Worm (Caenorhabditis elegans): ENCODE data around the gene srg-62.

Gene srg-62

DNA sequence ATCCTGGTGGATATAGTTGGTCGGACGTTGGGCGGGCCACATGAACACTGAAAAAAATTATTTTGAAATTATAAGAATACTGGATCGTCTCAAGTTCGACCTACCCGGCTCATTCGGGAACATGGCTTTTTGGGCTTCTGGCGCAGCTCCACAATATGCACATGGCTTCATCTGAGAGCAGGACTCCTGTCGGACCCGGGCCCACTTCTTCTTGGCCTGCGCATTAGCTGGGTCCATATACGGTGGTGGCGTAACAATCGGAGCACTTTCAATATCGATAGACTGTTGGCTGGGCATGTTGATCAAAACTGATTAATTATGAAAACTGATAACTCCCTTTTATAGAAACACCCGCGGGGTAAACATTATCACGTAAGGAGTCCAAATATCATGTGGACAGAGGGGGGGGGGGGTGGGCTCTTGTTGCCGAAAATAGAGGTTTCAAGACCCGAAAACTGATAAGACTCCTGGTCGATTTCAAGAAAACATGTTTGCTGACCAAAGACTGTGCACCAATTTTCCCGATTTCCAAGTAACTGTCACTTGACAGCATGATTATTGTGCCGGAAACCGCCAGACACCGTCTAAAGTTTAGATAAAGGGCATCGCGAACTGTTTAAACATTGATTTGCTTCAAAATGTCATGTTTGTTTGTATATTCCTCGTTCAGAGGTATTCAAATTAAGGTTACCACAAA is 11.3 kb downstream of the srg-62 start, which contains the start of gene dod-3:
Gene dod-3, minus strand, starts transcription at position 315 of the 697 bp plus-strand sequence.
- TF ChIP-seq ztf-29 (GFP tag; IDR thresholded peaks at IDR 0.05) (no peak), ref-1 (GFP tag; conservative IDR thresholded peaks at IDR 0.05) (no peak), klf-2 (GFP tag; conservative IDR thresholded peaks at IDR 0.05) (no peak), cog-1 (tag; optimal IDR thresholded peaks at IDR 0.05) (no peak), ztf-23 (GFP tag; IDR thresholded peaks at IDR 0.05) (no peak), T22C8.4 (GFP tag; IDR thresholded peaks at IDR 0.05) (no peak), med-1 (GFP tag; optimal IDR thresholded peaks at IDR 0.05; ENCODE audit: insufficient read depth) (no peak), flt-1 (GFP tag; IDR thresholded peaks at IDR 0.05) (no peak), tab-1 (GFP tag; IDR thresholded peaks at IDR 0.05) (no peak)

DNA sequence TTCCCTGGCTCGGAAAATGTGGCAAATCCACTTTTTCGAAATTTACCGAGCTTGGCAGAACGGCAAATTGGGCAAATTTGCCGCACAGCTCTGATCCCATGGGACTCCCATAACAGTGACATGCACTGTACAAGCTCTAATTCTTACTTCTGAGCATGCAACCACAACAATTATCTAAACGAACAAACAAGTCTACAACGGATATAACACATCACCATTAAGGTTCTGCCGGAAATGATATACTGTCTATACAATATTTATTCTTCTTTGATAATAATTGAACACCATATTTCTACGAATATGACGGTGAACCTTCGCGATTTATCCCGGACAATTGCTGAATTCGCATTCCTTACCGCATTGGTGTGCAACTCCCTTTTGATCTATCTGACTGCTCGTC is 14.0 kb downstream of the srg-62 start, which contains the start of gene str-33:
Gene str-33, plus strand, starts transcription at position 301 of the 400 bp plus-strand sequence.
- TF ChIP-seq klf-2 (GFP tag; conservative IDR thresholded peaks at IDR 0.05) = no peak
- no peak for TF ChIP-seq ztf-29 (GFP tag; IDR thresholded peaks at IDR 0.05)
- no peak for TF ChIP-seq cog-1 (tag; optimal IDR thresholded peaks at IDR 0.05)
- TF ChIP-seq tab-1 (GFP tag; IDR thresholded peaks at IDR 0.05) = no peak
- TF ChIP-seq T22C8.4 (GFP tag; IDR thresholded peaks at IDR 0.05) = no peak
- TF ChIP-seq med-1 (GFP tag; optimal IDR thresholded peaks at IDR 0.05; ENCODE audit: insufficient read depth) = no peak
- no peak for TF ChIP-seq ref-1 (GFP tag; conservative IDR thresholded peaks at IDR 0.05)
- no peak for TF ChIP-seq ztf-23 (GFP tag; IDR thresholded peaks at IDR 0.05)
- TF ChIP-seq flt-1 (GFP tag; IDR thresholded peaks at IDR 0.05) = no peak

DNA sequence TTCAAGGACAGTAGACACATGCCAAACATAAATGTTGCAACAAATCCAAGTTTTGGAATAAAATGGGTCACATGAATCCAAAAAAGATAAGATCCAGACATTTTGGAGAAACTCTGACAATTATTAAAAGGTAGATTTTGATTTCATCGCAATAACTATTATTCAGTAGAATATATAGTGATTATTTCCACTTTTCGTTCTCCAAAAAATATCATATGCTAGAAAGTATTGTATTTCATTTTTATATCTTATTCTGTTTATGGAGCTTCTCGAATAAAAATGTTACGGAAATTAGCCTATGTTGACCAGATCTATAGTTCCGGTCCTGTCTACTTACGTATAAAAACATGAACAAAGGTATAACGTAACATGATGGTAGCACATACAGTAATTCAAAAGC is 15.1 kb downstream of the srg-62 start, which contains the start of gene str-13:
Gene str-13, minus strand, starts transcription at position 101 of the 400 bp plus-strand sequence.
- TF ChIP-seq tab-1 (GFP tag; IDR thresholded peaks at IDR 0.05) (no peak), cog-1 (tag; optimal IDR thresholded peaks at IDR 0.05) (no peak), flt-1 (GFP tag; IDR thresholded peaks at IDR 0.05) (no peak), ztf-29 (GFP tag; IDR thresholded peaks at IDR 0.05) (no peak), ztf-23 (GFP tag; IDR thresholded peaks at IDR 0.05) (no peak), T22C8.4 (GFP tag; IDR thresholded peaks at IDR 0.05) (no peak), klf-2 (GFP tag; conservative IDR thresholded peaks at IDR 0.05) (no peak), ref-1 (GFP tag; conservative IDR thresholded peaks at IDR 0.05) (no peak), med-1 (GFP tag; optimal IDR thresholded peaks at IDR 0.05; ENCODE audit: insufficient read depth) (no peak)

DNA sequence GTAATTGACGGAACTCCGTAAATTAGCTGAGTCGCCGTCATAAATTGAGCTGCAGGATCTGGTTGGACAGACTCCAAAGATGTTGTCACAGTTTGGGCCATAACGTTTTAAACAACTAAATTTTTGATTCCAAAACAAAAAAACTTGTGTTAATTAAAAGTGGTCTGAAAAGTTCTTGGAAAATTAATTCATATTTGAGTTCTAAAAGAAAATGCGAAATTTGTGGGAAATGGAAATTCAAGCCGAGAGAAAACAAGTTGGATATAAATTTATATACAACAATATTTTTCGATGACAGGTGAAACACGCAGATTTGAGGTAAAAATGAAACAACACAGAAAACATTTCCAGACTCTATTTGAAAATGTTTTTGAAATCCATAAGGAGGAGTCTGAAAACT is 17.0 kb downstream of the srg-62 start, which contains the start of gene srg-59:
Gene srg-59, minus strand, starts transcription at position 101 of the 400 bp plus-strand sequence.
- TF ChIP-seq ref-1 (GFP tag; conservative IDR thresholded peaks at IDR 0.05) (no peak), flt-1 (GFP tag; IDR thresholded peaks at IDR 0.05) (no peak), klf-2 (GFP tag; conservative IDR thresholded peaks at IDR 0.05) (no peak), T22C8.4 (GFP tag; IDR thresholded peaks at IDR 0.05) (no peak), ztf-29 (GFP tag; IDR thresholded peaks at IDR 0.05) (no peak), cog-1 (tag; optimal IDR thresholded peaks at IDR 0.05) (no peak), tab-1 (GFP tag; IDR thresholded peaks at IDR 0.05) (no peak), ztf-23 (GFP tag; IDR thresholded peaks at IDR 0.05) (no peak), med-1 (GFP tag; optimal IDR thresholded peaks at IDR 0.05; ENCODE audit: insufficient read depth) (no peak)

DNA sequence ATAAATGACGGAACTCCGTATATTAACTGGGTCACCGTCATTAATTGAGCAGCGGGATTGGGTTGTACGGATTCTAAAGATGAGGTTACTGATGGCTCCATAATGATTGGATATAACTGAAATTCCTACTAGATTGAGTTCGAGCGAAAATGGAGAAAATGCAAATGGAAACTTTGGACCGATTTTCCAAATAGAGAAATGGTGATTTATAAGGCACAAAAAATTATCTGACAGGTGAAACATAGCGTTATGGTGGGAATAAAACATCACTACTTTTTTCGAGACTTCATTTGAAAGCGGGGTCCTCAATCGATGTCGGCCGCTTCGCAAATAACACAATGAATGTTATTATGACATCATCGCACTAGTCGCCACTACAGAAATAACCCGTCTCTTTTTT is 19.6 kb downstream of the srg-62 start, which contains the start of gene srg-60:
Gene srg-60, minus strand, starts transcription at position 101 of the 400 bp plus-strand sequence.
- no peak for TF ChIP-seq T22C8.4 (GFP tag; IDR thresholded peaks at IDR 0.05)
- TF ChIP-seq med-1 (GFP tag; optimal IDR thresholded peaks at IDR 0.05; ENCODE audit: insufficient read depth) = no peak
- no peak for TF ChIP-seq cog-1 (tag; optimal IDR thresholded peaks at IDR 0.05)

DNA sequence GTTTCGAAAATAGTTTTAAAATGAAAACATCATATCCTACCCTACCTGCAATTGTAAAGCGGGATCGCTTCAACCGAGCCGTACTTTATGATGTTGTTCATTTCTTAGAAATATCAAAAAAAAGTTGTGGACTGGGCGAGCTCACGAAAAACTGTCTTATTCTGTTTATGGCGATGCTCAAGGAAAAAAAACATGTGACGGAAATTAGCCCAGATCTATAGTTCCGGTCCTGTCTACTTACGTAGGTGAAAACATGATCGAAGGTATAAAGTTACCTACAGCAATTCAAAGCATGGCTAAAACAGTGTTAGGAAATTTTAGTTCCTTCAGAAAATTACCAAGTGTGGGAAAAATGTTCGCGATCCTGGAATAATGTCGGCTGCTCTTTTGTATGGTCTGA is 21.4 kb downstream of the srg-62 start, which contains the start of gene srt-27:
Gene srt-27, minus strand, starts transcription at position 101 of the 400 bp plus-strand sequence.
- TF ChIP-seq T22C8.4 (GFP tag; IDR thresholded peaks at IDR 0.05) (no peak), ztf-23 (GFP tag; IDR thresholded peaks at IDR 0.05) (no peak), cog-1 (tag; optimal IDR thresholded peaks at IDR 0.05) (no peak), ref-1 (GFP tag; conservative IDR thresholded peaks at IDR 0.05) (no peak), med-1 (GFP tag; optimal IDR thresholded peaks at IDR 0.05; ENCODE audit: insufficient read depth) (no peak), klf-2 (GFP tag; conservative IDR thresholded peaks at IDR 0.05) (no peak), tab-1 (GFP tag; IDR thresholded peaks at IDR 0.05) (no peak), flt-1 (GFP tag; IDR thresholded peaks at IDR 0.05) (no peak), ztf-29 (GFP tag; IDR thresholded peaks at IDR 0.05) (no peak)

DNA sequence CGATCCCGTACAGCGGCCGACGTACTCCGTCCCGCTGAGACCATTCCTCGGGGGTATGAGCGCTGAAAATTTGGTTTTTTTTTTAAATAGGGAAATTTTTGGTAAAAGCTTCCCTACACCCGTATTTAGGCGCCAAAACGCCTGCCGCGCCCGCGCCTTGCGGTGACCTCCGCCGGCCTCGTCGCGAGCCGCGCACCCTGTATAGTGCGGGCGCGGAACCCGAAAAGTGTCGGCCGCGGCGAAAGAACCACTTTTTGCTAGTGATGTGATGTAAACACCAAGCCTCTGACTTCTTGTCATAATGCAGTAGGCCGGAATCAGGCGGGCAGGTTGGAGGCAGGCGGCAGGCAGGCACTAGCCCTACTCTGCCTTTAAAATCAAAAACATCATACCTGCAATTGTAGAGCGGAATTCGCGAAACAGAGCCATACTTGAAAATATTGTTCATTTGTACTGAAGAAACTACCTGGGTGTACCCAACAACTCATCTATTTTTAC is 23.5 kb downstream of the srg-62 start, which contains the start of gene srt-29:
Gene srt-29, minus strand, starts transcription at position 448 of the 498 bp plus-strand sequence.
- TF ChIP-seq ztf-23 (GFP tag; IDR thresholded peaks at IDR 0.05) (no peak), ztf-29 (GFP tag; IDR thresholded peaks at IDR 0.05) (no peak), tab-1 (GFP tag; IDR thresholded peaks at IDR 0.05) (no peak), T22C8.4 (GFP tag; IDR thresholded peaks at IDR 0.05) (no peak), cog-1 (tag; optimal IDR thresholded peaks at IDR 0.05) (no peak), med-1 (GFP tag; optimal IDR thresholded peaks at IDR 0.05; ENCODE audit: insufficient read depth) (no peak), klf-2 (GFP tag; conservative IDR thresholded peaks at IDR 0.05) (no peak), flt-1 (GFP tag; IDR thresholded peaks at IDR 0.05) (no peak), ref-1 (GFP tag; conservative IDR thresholded peaks at IDR 0.05) (no peak)

DNA sequence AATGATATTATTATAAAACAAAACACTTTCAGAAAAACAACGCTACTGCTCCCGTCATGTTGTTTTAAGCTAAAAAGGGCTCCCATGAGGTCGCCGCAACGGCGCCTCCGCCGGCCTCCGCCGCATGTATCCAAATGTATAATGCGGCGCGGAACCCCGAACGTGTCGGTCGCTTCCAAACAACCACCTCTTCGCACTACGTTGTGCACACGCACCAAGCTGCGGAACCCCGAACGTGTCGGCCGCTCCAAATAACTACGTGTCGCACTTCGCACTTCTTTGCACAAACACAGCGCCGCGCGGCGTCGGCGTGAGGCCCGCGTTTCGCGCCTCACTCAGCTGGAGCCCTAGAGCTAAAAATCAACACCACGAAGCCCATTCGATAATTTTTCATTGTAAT is 25.3 kb downstream of the srg-62 start:
- TF ChIP-seq ztf-29 (GFP tag; IDR thresholded peaks at IDR 0.05) (no peak), klf-2 (GFP tag; conservative IDR thresholded peaks at IDR 0.05) (no peak), med-1 (GFP tag; optimal IDR thresholded peaks at IDR 0.05; ENCODE audit: insufficient read depth) (no peak), ztf-23 (GFP tag; IDR thresholded peaks at IDR 0.05) (no peak), flt-1 (GFP tag; IDR thresholded peaks at IDR 0.05) (no peak), T22C8.4 (GFP tag; IDR thresholded peaks at IDR 0.05) (no peak), ref-1 (GFP tag; conservative IDR thresholded peaks at IDR 0.05) (no peak), cog-1 (tag; optimal IDR thresholded peaks at IDR 0.05) (no peak), tab-1 (GFP tag; IDR thresholded peaks at IDR 0.05) (no peak)

DNA sequence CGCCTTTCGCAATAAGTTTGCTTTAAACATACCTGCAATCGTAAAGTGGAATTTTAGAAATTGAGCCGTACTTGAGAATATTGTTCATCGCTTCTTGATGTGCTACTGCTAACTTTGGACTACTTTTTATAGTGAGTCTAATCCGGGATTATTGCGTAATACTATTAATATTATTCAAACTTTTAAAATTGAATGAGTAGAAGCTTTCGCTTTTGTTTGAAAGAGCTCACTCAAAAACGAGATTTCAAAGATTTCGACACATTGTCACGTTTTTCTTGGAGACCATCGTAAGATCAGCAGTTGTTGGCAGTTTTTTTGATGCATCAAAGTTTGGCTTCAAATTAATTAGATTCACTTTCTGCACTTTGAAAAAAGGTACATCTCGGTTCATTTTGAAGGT is 28.7 kb downstream of the srg-62 start, which contains the start of gene srt-28:
Gene srt-28, minus strand, starts transcription at position 101 of the 400 bp plus-strand sequence.
- no peak for TF ChIP-seq med-1 (GFP tag; optimal IDR thresholded peaks at IDR 0.05; ENCODE audit: insufficient read depth)
- no peak for TF ChIP-seq tab-1 (GFP tag; IDR thresholded peaks at IDR 0.05)
- TF ChIP-seq cog-1 (tag; optimal IDR thresholded peaks at IDR 0.05) = no peak
- no peak for TF ChIP-seq ztf-23 (GFP tag; IDR thresholded peaks at IDR 0.05)
- no peak for TF ChIP-seq klf-2 (GFP tag; conservative IDR thresholded peaks at IDR 0.05)
- TF ChIP-seq flt-1 (GFP tag; IDR thresholded peaks at IDR 0.05) = no peak

Measured in whole organism, midembryonic.